Worm (Caenorhabditis elegans) whole organism, L3 larva: Measurements from ENCODE around the gene C26D10.4.
A peak's percentile ranks its signal among the peaks of the same experiment; 100 is the strongest.

Source experiments
- R02D3.7 ChIP-seq: fragments of 150-350 bp; optimal IDR thresholded peaks from 2 replicates; lab custom pipeline; 2014; ENCODE audit warnings: missing biosample characterization, missing genetic modification characterization
- ZK546.5 ChIP-seq: sonication (generic microtip); optimal IDR thresholded peaks from 2 replicates; lab custom pipeline; 2017; ENCODE audit warnings: missing biosample characterization, missing genetic modification characterization
- ama-1 ChIP-seq: fragments of 150-350 bp; optimal IDR thresholded peaks from 2 replicates; lab custom pipeline; 2018
- ceh-16 ChIP-seq: sonication (generic microtip); optimal IDR thresholded peaks from 2 replicates; lab custom pipeline; 2017; ENCODE audit warnings: missing biosample characterization, missing genetic modification characterization
- ceh-28 ChIP-seq: fragments of 150-350 bp; optimal IDR thresholded peaks from 2 replicates; lab custom pipeline; 2014; ENCODE audit warnings: missing biosample characterization, missing genetic modification reagents, missing genetic modification characterization
- ceh-82 ChIP-seq: fragments of 150-350 bp; optimal IDR thresholded peaks from 2 replicates; lab custom pipeline; 2014; ENCODE audit warnings: missing biosample characterization, missing genetic modification characterization
- ceh-9 ChIP-seq: sonication (generic microtip); optimal IDR thresholded peaks from 2 replicates; lab custom pipeline; 2018; ENCODE audit warnings: missing biosample characterization, missing genetic modification characterization
- daf-12 ChIP-seq: fragments of 150-350 bp; optimal IDR thresholded peaks from 2 replicates; lab custom pipeline; 2014; ENCODE audit warnings: missing biosample characterization, missing genetic modification reagents, missing genetic modification characterization
- egl-5 ChIP-seq: fragments of 150-350 bp; optimal IDR thresholded peaks from 2 replicates; lab custom pipeline; 2017; ENCODE audit warnings: missing biosample characterization, missing genetic modification reagents, missing genetic modification characterization, inconsistent platforms
- elt-1 ChIP-seq: fragments of 150-350 bp; optimal IDR thresholded peaks from 2 replicates; lab custom pipeline; 2014; ENCODE audit warnings: missing biosample characterization, missing genetic modification characterization
- elt-2 ChIP-seq: sonication (generic microtip); optimal IDR thresholded peaks from 2 replicates; lab custom pipeline; 2016; ENCODE audit warnings: missing genetic modification reagents, mild to moderate bottlenecking, missing genetic modification characterization, missing compliant biosample characterization
- elt-3 ChIP-seq, 3 experiments: fragments of 150-350 bp in 1 of 3; sonication (generic microtip) in 2 of 3; optimal IDR thresholded peaks; 2 replicates in 2 of 3; 4 replicates in 1 of 3; lab custom pipeline; 2014 to 2017; ENCODE audit warnings: missing biosample characterization in 3 of 3, missing genetic modification characterization in 3 of 3
- eor-1 ChIP-seq, 2 experiments: fragments of 150-350 bp; optimal IDR thresholded peaks; 2 replicates each; lab custom pipeline; 2014 to 2018; ENCODE audit warnings: missing biosample characterization in 2 of 2, missing genetic modification characterization in 2 of 2
- fkh-10 ChIP-seq: sonication (generic microtip); optimal IDR thresholded peaks from 2 replicates; lab custom pipeline; 2017; ENCODE audit warnings: missing biosample characterization, missing genetic modification reagents, missing genetic modification characterization
- fkh-2 ChIP-seq: fragments of 150-350 bp; optimal IDR thresholded peaks from 2 replicates; lab custom pipeline; 2014; ENCODE audit warnings: missing biosample characterization, missing genetic modification reagents, missing genetic modification characterization
- fos-1 ChIP-seq: fragments of 150-350 bp; optimal IDR thresholded peaks from 2 replicates; lab custom pipeline; 2014; ENCODE audit warnings: missing biosample characterization, missing genetic modification characterization
- hmg-11 ChIP-seq: sonication (generic microtip); optimal IDR thresholded peaks from 2 replicates; lab custom pipeline; 2016; ENCODE audit warnings: missing genetic modification characterization, missing compliant biosample characterization
- jun-1 ChIP-seq: fragments of 150-350 bp; optimal IDR thresholded peaks from 2 replicates; lab custom pipeline; 2014; ENCODE audit warnings: missing biosample characterization, missing genetic modification reagents, missing genetic modification characterization
- lin-15B ChIP-seq: fragments of 150-350 bp; optimal IDR thresholded peaks from 2 replicates; lab custom pipeline; 2014; ENCODE audit warnings: missing biosample characterization, missing genetic modification characterization
- lin-39 ChIP-seq: fragments of 150-350 bp; optimal IDR thresholded peaks from 2 replicates; lab custom pipeline; 2018; ENCODE audit warnings: missing biosample characterization, missing genetic modification reagents, missing genetic modification characterization
- lsy-12 ChIP-seq: sonication (generic microtip); optimal IDR thresholded peaks from 2 replicates; lab custom pipeline; 2016; ENCODE audit warnings: mild to moderate bottlenecking, missing genetic modification characterization, missing compliant biosample characterization
- mml-1 ChIP-seq: fragments of 150-350 bp; sonication (generic microtip); optimal IDR thresholded peaks from 3 replicates; lab custom pipeline; 2014; ENCODE audit warnings: missing biosample characterization, missing genetic modification characterization
- nfya-1 ChIP-seq: sonication (generic microtip); optimal IDR thresholded peaks from 2 replicates; lab custom pipeline; 2017; ENCODE audit warnings: missing genetic modification characterization, mild to moderate bottlenecking, missing compliant biosample characterization, antibody characterized with exemption, moderate library complexity; ENCODE audit not compliant: insufficient read depth
- nhr-23 ChIP-seq: fragments of 150-350 bp; optimal IDR thresholded peaks from 2 replicates; lab custom pipeline; 2014; ENCODE audit warnings: missing biosample characterization, missing genetic modification reagents, missing genetic modification characterization
- nhr-237 ChIP-seq: fragments of 150-350 bp; optimal IDR thresholded peaks from 2 replicates; lab custom pipeline; 2014; ENCODE audit warnings: missing biosample characterization, missing genetic modification characterization
- nhr-25 ChIP-seq: sonication (generic microtip); optimal IDR thresholded peaks from 2 replicates; lab custom pipeline; 2017; ENCODE audit warnings: missing biosample characterization, missing genetic modification characterization
- nhr-43 ChIP-seq: sonication (generic microtip); optimal IDR thresholded peaks from 2 replicates; lab custom pipeline; 2016; ENCODE audit warnings: mild to moderate bottlenecking, missing genetic modification characterization, missing compliant biosample characterization; ENCODE audit not compliant: poor library complexity, severe bottlenecking
- nhr-67 ChIP-seq: fragments of 150-350 bp; optimal IDR thresholded peaks from 2 replicates; lab custom pipeline; 2014; ENCODE audit warnings: missing biosample characterization, missing genetic modification characterization
- nhr-76 ChIP-seq: fragments of 150-350 bp; sonication (generic microtip); optimal IDR thresholded peaks from 5 replicates; lab custom pipeline; 2014; ENCODE audit warnings: missing biosample characterization, missing genetic modification characterization
- nhr-77 ChIP-seq: fragments of 150-350 bp; optimal IDR thresholded peaks from 2 replicates; lab custom pipeline; 2014; ENCODE audit warnings: missing biosample characterization, missing genetic modification characterization
- pha-4 ChIP-seq: fragments of 150-350 bp; optimal IDR thresholded peaks from 2 replicates; lab custom pipeline; 2014; ENCODE audit warnings: missing biosample characterization, missing genetic modification reagents, missing genetic modification characterization
- pqm-1 ChIP-seq: fragments of 150-350 bp; optimal IDR thresholded peaks from 2 replicates; lab custom pipeline; 2017; ENCODE audit warnings: missing biosample characterization, missing genetic modification characterization, inconsistent platforms
- skn-1 ChIP-seq: fragments of 150-350 bp; optimal IDR thresholded peaks from 2 replicates; lab custom pipeline; 2014; ENCODE audit warnings: missing biosample characterization, missing genetic modification characterization
- snpc-4 ChIP-seq: fragments of 150-350 bp; optimal IDR thresholded peaks from 2 replicates; lab custom pipeline; 2014; ENCODE audit warnings: missing biosample characterization, missing genetic modification characterization
- tbx-2 ChIP-seq: sonication (generic microtip); optimal IDR thresholded peaks from 2 replicates; lab custom pipeline; 2016; ENCODE audit warnings: mild to moderate bottlenecking, missing genetic modification characterization, missing compliant biosample characterization
- unc-39 ChIP-seq: sonication (generic microtip); optimal IDR thresholded peaks from 4 replicates; lab custom pipeline; 2017; ENCODE audit warnings: missing biosample characterization, missing genetic modification characterization
- zag-1 ChIP-seq: fragments of 150-350 bp; optimal IDR thresholded peaks from 2 replicates; lab custom pipeline; 2014; ENCODE audit warnings: missing biosample characterization, missing genetic modification characterization
- ztf-11 ChIP-seq: fragments of 150-350 bp; optimal IDR thresholded peaks from 2 replicates; lab custom pipeline; 2014; ENCODE audit warnings: missing biosample characterization, missing genetic modification characterization
- ztf-4 ChIP-seq: fragments of 150-350 bp; optimal IDR thresholded peaks from 2 replicates; lab custom pipeline; 2014; ENCODE audit warnings: missing biosample characterization, missing genetic modification characterization

C26D10.4 gene

DNA sequence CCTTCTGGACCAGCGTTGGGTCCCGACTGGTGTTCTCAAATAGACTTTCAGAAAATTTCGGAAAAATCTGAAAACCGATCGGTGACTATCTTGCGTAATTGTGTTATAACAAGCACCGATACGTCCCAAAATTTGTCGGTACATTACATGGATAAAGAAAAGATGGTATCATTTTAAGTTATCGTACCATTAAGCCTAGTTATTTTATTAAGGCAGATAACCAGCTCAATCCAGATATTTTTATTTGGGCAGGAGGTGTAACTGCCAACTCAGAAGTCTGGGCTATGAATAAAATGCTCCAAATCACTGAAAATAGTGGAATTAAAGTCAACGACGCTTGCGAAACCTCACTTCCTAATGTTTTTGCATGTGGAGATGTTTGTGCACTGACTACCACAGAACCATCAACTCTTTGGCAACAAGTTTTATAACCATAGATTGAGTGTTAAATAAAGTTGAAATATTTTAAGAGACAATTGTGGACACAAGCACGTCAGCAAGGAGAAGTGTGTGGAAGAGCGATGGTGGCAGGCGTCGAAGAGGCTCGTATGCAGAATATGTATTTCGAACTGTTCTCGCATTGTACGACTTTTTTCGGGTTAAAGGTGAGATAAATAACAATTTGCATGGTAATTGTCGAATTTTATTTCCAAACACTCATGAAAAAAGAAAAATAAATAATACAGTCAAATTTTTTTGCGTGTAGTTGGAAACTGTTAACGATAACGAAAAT is 3.2 kb upstream of the C26D10.4 start:
- no peak for TF ChIP-seq pha-4 (tag; lab: Kevin White, UChicago)
- TF ChIP-seq snpc-4 (tag; lab: Kevin White, UChicago), result no peak
- no peak for TF ChIP-seq fkh-2 (tag; lab: Kevin White, UChicago)
- TF ChIP-seq nhr-67 (tag; lab: Kevin White, UChicago), result no peak
- no peak for TF ChIP-seq fkh-10 (GFP tag; lab: Kevin White, UChicago)
- TF ChIP-seq ceh-28 (tag; lab: Kevin White, UChicago), result no peak
- TF ChIP-seq unc-39 (tag; lab: Kevin White, UChicago), result no peak
- no peak for TF ChIP-seq daf-12 (tag; lab: Kevin White, UChicago)
- no peak for TF ChIP-seq ztf-4 (tag; lab: Kevin White, UChicago)
- TF ChIP-seq nhr-76, result no peak
- TF ChIP-seq ceh-82 (tag; lab: Kevin White, UChicago), result no peak
- TF ChIP-seq ZK546.5 (tag; lab: Kevin White, UChicago), result no peak
- no peak for TF ChIP-seq lsy-12
- TF ChIP-seq nhr-23 (tag; lab: Kevin White, UChicago), result no peak
- TF ChIP-seq egl-5 (tag; lab: Kevin White, UChicago), result no peak
- no peak for TF ChIP-seq hmg-11 (tag; lab: Kevin White, UChicago)
- TF ChIP-seq elt-2, result no peak
- TF ChIP-seq fos-1 (tag; lab: Kevin White, UChicago), result no peak
- TF ChIP-seq nhr-77, result no peak
- TF ChIP-seq eor-1 (tag; optimal IDR thresholded peaks at IDR 0.05; lab: Kevin White, UChicago), result no peak

DNA sequence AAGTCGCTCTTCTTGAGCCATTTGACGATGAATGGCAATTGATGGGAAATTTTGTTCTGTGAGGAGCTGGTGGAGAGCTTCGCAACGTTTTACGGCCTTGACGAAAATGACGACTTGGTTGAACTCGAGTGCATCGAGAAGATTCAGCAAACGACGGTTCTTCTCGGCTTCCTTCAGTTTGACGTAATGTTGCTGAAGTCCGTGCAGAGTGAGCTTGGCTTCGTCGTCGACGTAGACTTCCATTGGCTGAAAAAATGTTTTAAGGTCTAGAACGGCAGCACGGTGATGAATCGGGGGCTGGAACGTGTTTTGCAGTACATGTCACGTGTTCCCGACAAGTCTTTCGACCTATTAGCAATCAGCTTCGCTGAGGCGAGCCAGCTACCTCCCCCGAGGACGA is 2.1 kb upstream of the C26D10.4 start:
- TF ChIP-seq skn-1 (no peak), ama-1 (no peak)

DNA sequence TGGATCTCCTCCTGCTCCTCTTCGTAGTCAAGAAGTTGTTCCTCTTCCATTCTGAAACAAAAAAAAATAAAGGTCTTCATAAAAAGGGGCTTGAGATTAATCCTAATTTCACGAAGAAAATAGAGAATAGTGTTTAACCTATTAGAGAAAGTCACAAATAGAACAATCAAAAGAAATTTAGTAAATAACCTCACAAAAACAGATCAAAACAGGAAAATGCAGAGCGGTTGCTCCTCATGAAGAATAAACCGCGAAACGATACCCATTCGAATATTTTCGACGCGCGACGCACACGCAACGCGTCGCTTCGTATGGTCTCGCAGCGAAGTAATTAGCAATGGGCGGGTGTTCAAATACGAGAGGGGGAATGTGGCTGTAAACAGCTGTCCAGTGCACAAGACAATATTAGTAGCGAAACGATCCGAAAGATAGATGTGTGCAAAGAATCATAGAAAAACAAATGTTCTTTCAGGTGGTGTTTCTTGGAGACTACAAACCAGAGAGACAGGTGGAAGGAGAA is 682 bp upstream of the C26D10.4 start, which contains the start of gene hel-1:
Gene hel-1, minus strand, starts transcription at position 51 of the 520 bp plus-strand sequence.
- peak; percentile 42 for TF ChIP-seq snpc-4 (tag; lab: Kevin White, UChicago)
- TF ChIP-seq ZK546.5 (tag; lab: Kevin White, UChicago), result no peak
- no peak for TF ChIP-seq nhr-77
- TF ChIP-seq nhr-25 (tag; lab: Kevin White, UChicago), result peak; percentile 86
- peak; percentile 62 for TF ChIP-seq R02D3.7 (tag; lab: Kevin White, UChicago)
- TF ChIP-seq nhr-23 (tag; lab: Kevin White, UChicago), result peak; percentile 77
- TF ChIP-seq skn-1, result peak; percentile 25
- TF ChIP-seq ama-1, result peak; percentile 43
- peak; percentile 99 for TF ChIP-seq egl-5 (tag; lab: Kevin White, UChicago)
- no peak for TF ChIP-seq ztf-11 (tag; lab: Kevin White, UChicago)
- TF ChIP-seq elt-3 (tag; optimal IDR thresholded peaks at IDR 0.05; lab: Kevin White, UChicago), result no peak
- TF ChIP-seq ceh-16 (tag; lab: Kevin White, UChicago), result no peak
- no peak for TF ChIP-seq fkh-10 (GFP tag; lab: Kevin White, UChicago)
- no peak for TF ChIP-seq unc-39 (tag; lab: Kevin White, UChicago)
- no peak for TF ChIP-seq nhr-76
- peak; percentile 8 for TF ChIP-seq pqm-1
- no peak for TF ChIP-seq elt-1
- peak; percentile 90 for TF ChIP-seq lin-15B (tag; lab: Kevin White, UChicago)
- no peak for TF ChIP-seq mml-1 (tag; lab: Kevin White, UChicago)
- no peak for TF ChIP-seq nhr-43
- peak; percentile 96 for TF ChIP-seq pha-4 (tag; lab: Kevin White, UChicago)
- TF ChIP-seq daf-12 (tag; lab: Kevin White, UChicago), result no peak
- peak; percentile 100 for TF ChIP-seq lin-39 (tag; lab: Kevin White, UChicago)
- no peak for TF ChIP-seq tbx-2
- peak; percentile 24 for TF ChIP-seq ceh-28 (tag; lab: Kevin White, UChicago)
- TF ChIP-seq nfya-1, result peak; percentile 92
- no peak for TF ChIP-seq zag-1
- peak; percentile 42 for TF ChIP-seq elt-2
- TF ChIP-seq ceh-82 (tag; lab: Kevin White, UChicago), result no peak

DNA sequence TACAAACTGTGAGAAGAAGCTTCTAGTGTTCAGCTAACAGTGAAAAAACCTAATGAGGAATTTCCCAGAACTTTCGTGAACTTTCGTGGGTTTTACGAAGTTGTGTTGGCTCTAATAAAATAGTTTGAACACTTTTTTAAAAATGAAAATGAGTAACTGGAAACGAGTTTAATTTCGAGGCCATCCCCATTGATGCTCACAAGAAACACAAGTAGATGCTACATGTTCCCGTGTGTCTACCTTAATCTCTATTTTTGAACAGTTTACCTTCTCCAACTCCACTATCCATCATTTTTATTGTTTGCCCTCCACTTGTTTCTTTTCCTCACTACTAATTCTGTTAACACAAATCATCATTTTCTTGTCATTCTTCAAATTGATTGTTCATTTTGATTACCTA is 4.1 kb downstream of the C26D10.4 start, which contains the start of gene C26D10.7:
Gene C26D10.7, plus strand, starts transcription at position 301 of the 400 bp plus-strand sequence.
- TF ChIP-seq elt-3 (tag; optimal IDR thresholded peaks at IDR 0.05; lab: Kevin White, UChicago) (no peak), zag-1 (no peak), pha-4 (tag; lab: Kevin White, UChicago) (no peak), ceh-82 (tag; lab: Kevin White, UChicago) (no peak), ceh-9 (tag; lab: Kevin White, UChicago) (no peak), fos-1 (tag; lab: Kevin White, UChicago) (no peak), nhr-43 (no peak), nhr-67 (tag; lab: Kevin White, UChicago) (no peak), eor-1 (tag; optimal IDR thresholded peaks at IDR 0.05; lab: Kevin White, UChicago) (no peak), mml-1 (tag; lab: Kevin White, UChicago) (no peak), nhr-25 (tag; lab: Kevin White, UChicago) (no peak), nhr-237 (tag; lab: Kevin White, UChicago) (no peak), tbx-2 (no peak), ztf-4 (tag; lab: Kevin White, UChicago) (no peak), jun-1 (no peak)
